Worm (Caenorhabditis elegans): ENCODE measurements around the gene F49E8.8.
A peak's percentile ranks its signal among the peaks of the same experiment; 100 is the strongest.

Gene F49E8.8

DNA sequence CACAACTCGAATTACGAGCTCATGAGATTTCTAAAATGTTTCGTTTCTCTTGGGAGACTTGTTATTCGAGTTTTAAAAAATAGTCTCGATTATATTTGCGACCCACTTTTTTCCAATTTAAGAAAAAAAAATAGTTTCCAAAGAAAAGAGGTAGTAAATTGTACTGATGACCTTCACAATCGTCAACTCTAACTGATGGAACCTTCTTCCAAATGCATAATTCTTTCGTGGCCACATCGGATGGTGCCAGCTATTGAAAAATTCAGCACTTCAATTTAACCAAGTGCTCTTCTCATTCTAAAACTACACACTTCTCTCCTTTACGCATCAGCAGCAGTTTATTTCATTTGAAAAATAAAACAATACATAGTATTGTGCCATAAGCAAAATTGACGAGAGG lies 12.8 kb upstream of the F49E8.8 start:
- TF ChIP-seq ceh-13 (GFP tag; optimal IDR thresholded peaks at IDR 0.05) (no peak), tra-4 (tag; optimal IDR thresholded peaks at IDR 0.05) (no peak), F13C5.2 (tag; optimal IDR thresholded peaks at IDR 0.05) (no peak), tbx-11 (GFP tag; IDR thresholded peaks at IDR 0.05) (no peak), ama-1 (optimal IDR thresholded peaks at IDR 0.05) (no peak), B0310.2 (tag; optimal IDR thresholded peaks at IDR 0.05) (no peak), hmg-4 (GFP tag; optimal IDR thresholded peaks at IDR 0.05) (no peak), flt-1 (GFP tag; IDR thresholded peaks at IDR 0.05) (no peak), ceh-36 (tag; optimal IDR thresholded peaks at IDR 0.05) (no peak), tbx-37 (GFP tag; conservative IDR thresholded peaks at IDR 0.05) (no peak), sea-1 (GFP tag; conservative IDR thresholded peaks at IDR 0.05) (no peak), pes-1 (GFP tag; IDR thresholded peaks at IDR 0.05) (no peak)

DNA sequence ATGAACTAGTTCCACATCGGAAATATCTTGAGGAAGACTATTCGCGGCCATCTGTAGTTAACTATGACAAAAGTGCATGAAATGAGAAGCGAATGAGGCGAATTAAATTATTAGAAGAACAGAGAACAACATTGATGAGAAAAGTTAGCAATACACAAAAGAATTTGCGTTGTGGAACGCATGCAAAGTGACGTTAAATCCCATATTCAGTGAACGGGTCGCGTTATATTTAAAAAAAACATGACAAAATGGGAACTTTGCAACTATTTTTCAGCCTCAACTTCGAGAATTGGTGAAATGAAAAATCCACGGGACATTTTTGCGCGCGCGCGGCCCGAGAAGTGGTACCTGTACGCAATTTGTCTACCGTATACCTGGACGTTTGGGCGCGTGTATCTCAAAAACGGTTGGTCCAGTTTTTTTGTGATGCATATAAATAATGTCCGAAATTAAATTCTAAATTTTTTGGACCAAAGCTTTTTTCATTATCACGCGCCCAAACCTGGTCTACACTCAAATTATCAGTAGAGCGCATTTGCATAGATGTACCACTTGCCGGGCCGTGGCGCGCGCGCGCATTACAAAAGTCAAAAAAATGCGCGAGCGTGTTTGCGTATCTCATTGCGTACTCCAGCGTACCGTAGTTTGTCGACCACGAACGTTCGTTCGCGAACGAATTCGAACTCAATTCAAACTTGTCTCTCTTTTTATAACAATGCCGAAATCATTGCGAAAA lies 8.4 kb upstream of the F49E8.8 start, which contains the start of the genes cdd-2 and oef-1:
Gene cdd-2 (minus strand): TSS at position 51 of the 736 bp plus-strand sequence.
Gene oef-1 (plus strand): TSS at position 575 of the 736 bp plus-strand sequence.
- TF ChIP-seq hmg-4 (GFP tag; optimal IDR thresholded peaks at IDR 0.05) (no peak), hmbx-1 (tag; optimal IDR thresholded peaks at IDR 0.05) (no peak), F13C5.2 (tag; optimal IDR thresholded peaks at IDR 0.05) (no peak)

DNA sequence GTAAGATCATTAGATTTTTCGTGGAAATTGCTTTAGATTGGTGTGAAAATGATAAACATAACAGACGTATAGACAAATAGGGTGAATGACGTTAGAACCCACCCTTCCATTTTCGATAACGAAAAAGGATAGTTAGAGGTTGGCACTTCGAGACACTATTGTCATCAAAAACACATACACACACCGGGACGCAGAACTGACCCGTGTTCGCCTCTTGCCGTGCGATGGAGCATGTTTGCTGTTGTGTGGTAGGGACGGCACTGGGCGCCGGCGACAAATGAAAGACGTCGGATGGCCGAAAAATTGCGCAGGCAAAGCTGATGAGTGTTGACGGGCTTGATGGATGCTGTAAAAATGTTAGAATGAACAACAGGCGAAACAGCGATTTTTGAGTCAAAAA lies 6.6 kb upstream of the F49E8.8 start:
- no peak for TF ChIP-seq B0310.2 (tag; optimal IDR thresholded peaks at IDR 0.05)
- 0 out of 2 replicates have a peak, but pooled peaks have one; percentile 27 for TF ChIP-seq tbx-37 (GFP tag; conservative IDR thresholded peaks at IDR 0.05)
- no peak for TF ChIP-seq tra-4 (tag; optimal IDR thresholded peaks at IDR 0.05)

DNA sequence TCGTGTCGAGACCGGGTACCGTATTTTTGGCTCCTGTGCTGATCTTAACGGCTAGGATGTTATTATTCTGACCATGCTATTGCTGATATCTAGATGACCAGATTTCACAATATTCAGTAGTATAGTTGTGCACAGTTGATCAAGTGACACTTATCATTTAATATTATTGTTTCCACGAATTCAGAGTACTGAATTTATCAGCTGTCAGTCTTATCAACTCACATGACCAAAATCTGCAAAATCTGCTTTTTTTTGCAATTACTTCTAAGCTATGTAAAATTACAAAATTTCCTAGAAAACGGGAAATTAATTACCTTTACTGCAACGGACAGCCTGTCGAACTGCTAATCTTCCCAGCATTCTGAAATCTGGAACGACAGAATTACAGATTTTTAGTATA lies 6.0 kb upstream of the F49E8.8 start, which contains the start of gene pam-1:
Gene pam-1 (minus strand): TSS at position 368 of the 400 bp plus-strand sequence.
- TF ChIP-seq tbx-37 (GFP tag; conservative IDR thresholded peaks at IDR 0.05): no peak
- TF ChIP-seq pes-1 (GFP tag; IDR thresholded peaks at IDR 0.05): no peak
- TF ChIP-seq tra-4 (tag; optimal IDR thresholded peaks at IDR 0.05): no peak
- no peak for TF ChIP-seq aly-1 (tag; optimal IDR thresholded peaks at IDR 0.05)
- no peak for TF ChIP-seq ceh-13 (GFP tag; optimal IDR thresholded peaks at IDR 0.05)
- no peak for TF ChIP-seq F13C5.2 (tag; optimal IDR thresholded peaks at IDR 0.05)
- no peak for TF ChIP-seq B0310.2 (tag; optimal IDR thresholded peaks at IDR 0.05)
- no peak for TF ChIP-seq scrt-1 (GFP tag; IDR thresholded peaks at IDR 0.05)

DNA sequence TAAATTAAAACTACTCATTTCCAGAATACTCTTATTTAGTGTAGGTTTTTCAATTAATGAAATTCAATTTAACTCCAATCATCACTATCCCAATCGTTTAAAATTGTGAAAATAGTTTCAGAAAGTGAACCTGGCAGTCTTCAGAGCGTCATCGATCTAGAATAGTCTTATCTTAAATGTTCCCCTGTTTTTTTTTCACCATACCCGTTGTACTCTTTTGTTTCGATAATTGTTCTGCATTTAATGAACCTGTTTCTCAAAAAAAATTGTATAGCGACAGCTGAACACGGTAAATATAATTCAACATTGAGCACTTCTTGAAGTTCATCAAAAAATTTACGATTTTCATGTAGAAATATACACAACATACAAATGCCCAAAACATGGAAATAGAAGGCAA lies 5.2 kb upstream of the F49E8.8 start:
- TF ChIP-seq tra-4 (tag; optimal IDR thresholded peaks at IDR 0.05) (no peak), B0310.2 (tag; optimal IDR thresholded peaks at IDR 0.05) (no peak), ceh-13 (GFP tag; optimal IDR thresholded peaks at IDR 0.05) (no peak), scrt-1 (GFP tag; IDR thresholded peaks at IDR 0.05) (no peak), tbx-11 (GFP tag; IDR thresholded peaks at IDR 0.05) (no peak), sea-1 (GFP tag; conservative IDR thresholded peaks at IDR 0.05) (no peak), pes-1 (GFP tag; IDR thresholded peaks at IDR 0.05) (no peak), hmg-4 (GFP tag; optimal IDR thresholded peaks at IDR 0.05) (no peak), hmbx-1 (tag; optimal IDR thresholded peaks at IDR 0.05) (no peak), aly-1 (tag; optimal IDR thresholded peaks at IDR 0.05) (no peak), F13C5.2 (tag; optimal IDR thresholded peaks at IDR 0.05) (no peak), hnd-1 (tag; optimal IDR thresholded peaks at IDR 0.05) (no peak), ama-1 (optimal IDR thresholded peaks at IDR 0.05) (no peak), flt-1 (GFP tag; IDR thresholded peaks at IDR 0.05) (no peak), ceh-36 (tag; optimal IDR thresholded peaks at IDR 0.05) (no peak), ets-7 (tag; optimal IDR thresholded peaks at IDR 0.05) (no peak)

DNA sequence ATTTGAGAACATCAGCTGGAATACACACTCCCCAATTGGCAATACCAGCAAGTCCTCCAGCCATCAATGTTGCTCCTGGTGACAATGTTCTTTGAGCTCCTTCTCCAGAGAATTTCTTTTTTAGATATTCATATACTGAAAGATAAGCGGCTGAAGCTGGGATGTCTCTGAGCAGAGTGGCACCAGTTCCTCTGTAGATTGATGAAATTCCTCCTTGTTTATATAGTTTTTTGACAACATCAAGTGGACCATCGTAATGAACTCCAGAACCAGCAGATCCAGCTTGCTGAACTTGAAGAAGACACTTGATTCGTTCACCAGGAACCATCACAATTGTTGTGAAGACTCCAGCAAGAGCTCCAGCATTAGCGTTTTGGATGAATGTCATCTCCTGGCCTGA lies 4.3 kb upstream of the F49E8.8 start:
- TF ChIP-seq ets-7 (tag; optimal IDR thresholded peaks at IDR 0.05): no peak
- no peak for TF ChIP-seq tbx-37 (GFP tag; conservative IDR thresholded peaks at IDR 0.05)
- TF ChIP-seq hmbx-1 (tag; optimal IDR thresholded peaks at IDR 0.05): no peak
- no peak for TF ChIP-seq aly-1 (tag; optimal IDR thresholded peaks at IDR 0.05)
- no peak for TF ChIP-seq scrt-1 (GFP tag; IDR thresholded peaks at IDR 0.05)
- no peak for TF ChIP-seq hnd-1 (tag; optimal IDR thresholded peaks at IDR 0.05)
- TF ChIP-seq tra-4 (tag; optimal IDR thresholded peaks at IDR 0.05): no peak
- no peak for TF ChIP-seq ama-1 (optimal IDR thresholded peaks at IDR 0.05)
- TF ChIP-seq ceh-36 (tag; optimal IDR thresholded peaks at IDR 0.05): no peak
- TF ChIP-seq pes-1 (GFP tag; IDR thresholded peaks at IDR 0.05): no peak
- TF ChIP-seq sea-1 (GFP tag; conservative IDR thresholded peaks at IDR 0.05): no peak
- TF ChIP-seq flt-1 (GFP tag; IDR thresholded peaks at IDR 0.05): no peak

DNA sequence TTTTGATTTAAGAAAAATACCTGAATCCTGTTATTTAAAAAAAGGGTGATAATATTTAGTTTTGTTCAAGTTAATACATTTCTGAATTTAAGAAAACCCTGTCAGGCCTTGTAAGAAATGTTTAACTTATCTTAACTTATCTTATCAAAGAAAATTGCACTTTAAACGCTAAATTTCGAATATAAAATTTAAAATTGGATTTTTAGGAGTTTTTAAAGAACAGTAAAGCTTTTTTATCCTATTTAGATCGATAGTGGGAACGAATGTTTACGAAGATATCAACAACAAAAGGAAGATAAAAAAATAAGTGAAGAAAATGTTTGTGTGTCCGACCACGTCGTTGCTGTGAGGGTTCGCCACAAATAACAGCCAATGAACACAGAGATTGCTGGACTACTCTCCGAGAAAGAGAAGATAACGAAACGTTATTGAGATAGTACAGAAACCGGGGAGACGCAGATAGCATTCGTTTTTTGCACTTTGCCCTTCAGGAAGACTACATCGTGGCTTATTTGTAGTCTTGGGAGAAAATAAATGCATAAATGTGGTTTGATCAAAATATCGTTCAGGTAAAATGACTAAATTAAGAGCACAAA lies 3.4 kb upstream of the F49E8.8 start, which contains the start of gene dif-1:
Gene dif-1 (minus strand): TSS at position 51 of the 596 bp plus-strand sequence.
- TF ChIP-seq ama-1 (optimal IDR thresholded peaks at IDR 0.05): no peak
- no peak for TF ChIP-seq B0310.2 (tag; optimal IDR thresholded peaks at IDR 0.05)

DNA sequence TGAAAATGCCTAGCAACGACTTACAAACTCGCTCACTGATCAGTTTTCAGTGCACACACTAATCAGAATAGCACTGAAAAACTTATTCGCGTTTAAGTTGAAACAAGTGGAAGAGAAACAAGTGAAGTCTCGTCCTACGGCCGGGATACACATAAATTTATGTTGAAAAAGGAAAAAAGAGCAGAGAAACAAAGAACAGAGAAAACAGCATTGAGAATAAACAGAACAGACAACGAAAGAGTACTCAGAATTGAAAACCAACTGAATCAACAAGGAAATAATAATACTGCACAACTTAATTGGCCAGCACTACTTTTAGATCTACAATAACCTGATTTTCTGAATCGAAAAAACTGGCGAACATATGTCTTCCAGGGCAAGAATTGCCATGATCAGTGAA lies 2.1 kb upstream of the F49E8.8 start, which contains the start of gene F49E8.6:
Gene F49E8.6 (minus strand): TSS at position 317 of the 400 bp plus-strand sequence.
- TF ChIP-seq ceh-13 (GFP tag; optimal IDR thresholded peaks at IDR 0.05): no peak
- TF ChIP-seq tbx-11 (GFP tag; IDR thresholded peaks at IDR 0.05): no peak
- TF ChIP-seq sea-1 (GFP tag; conservative IDR thresholded peaks at IDR 0.05): no peak
- no peak for TF ChIP-seq scrt-1 (GFP tag; IDR thresholded peaks at IDR 0.05)
- TF ChIP-seq pes-1 (GFP tag; IDR thresholded peaks at IDR 0.05): no peak
- no peak for TF ChIP-seq F13C5.2 (tag; optimal IDR thresholded peaks at IDR 0.05)
- no peak for TF ChIP-seq hmbx-1 (tag; optimal IDR thresholded peaks at IDR 0.05)

Data from whole organism, early embryonic.